Worm (Caenorhabditis elegans) whole organism, midembryonic: ENCODE measurements around the gene dvc-1.

Experiments
- T22C8.4 ChIP-seq: fragments of 200-800 bp; sonication (Bioruptor generic); IDR thresholded peaks from 2 replicates; pipeline ENCODE4 v1.3.6; 2022; ENCODE audit warnings: missing genetic modification characterization, missing compliant biosample characterization
- cog-1 ChIP-seq: sonication (generic microtip); optimal IDR thresholded peaks from 2 replicates; lab custom pipeline; 2016; ENCODE audit warnings: missing genetic modification characterization, missing compliant biosample characterization
- flt-1 ChIP-seq: fragments of 200-800 bp; sonication (Bioruptor generic); IDR thresholded peaks from 2 replicates; pipeline ENCODE4 v1.3.6; 2022; ENCODE audit warnings: missing genetic modification characterization, missing compliant biosample characterization
- klf-2 ChIP-seq: fragments of 200-800 bp; sonication (Bioruptor generic); conservative IDR thresholded peaks from 2 replicates; pipeline ENCODE4 v1.3.6; 2022; ENCODE audit warnings: missing genetic modification reagents, missing genetic modification characterization, missing compliant biosample characterization
- med-1 ChIP-seq: sonication (generic microtip); optimal IDR thresholded peaks from 2 replicates; lab custom pipeline; 2017; ENCODE audit warnings: missing genetic modification characterization, mild to moderate bottlenecking, missing compliant biosample characterization, antibody characterized with exemption, missing genetic modification reagents; ENCODE audit not compliant: insufficient read depth
- ref-1 ChIP-seq: fragments of 200-800 bp; sonication (Bioruptor generic); conservative IDR thresholded peaks from 2 replicates; pipeline ENCODE4 v1.3.6; 2022; ENCODE audit warnings: missing genetic modification reagents, missing genetic modification characterization, missing compliant biosample characterization
- tab-1 ChIP-seq: fragments of 200-800 bp; sonication (Bioruptor generic); IDR thresholded peaks from 2 replicates; pipeline ENCODE4 v1.3.6; 2022; ENCODE audit warnings: missing genetic modification characterization, missing compliant biosample characterization
- ztf-23 ChIP-seq: fragments of 200-800 bp; sonication (Bioruptor generic); IDR thresholded peaks from 2 replicates; pipeline ENCODE4 v1.3.6; 2022; ENCODE audit warnings: missing genetic modification reagents, missing genetic modification characterization, missing compliant biosample characterization
- ztf-29 ChIP-seq: fragments of 200-800 bp; sonication (Bioruptor generic); IDR thresholded peaks from 2 replicates; pipeline ENCODE4 v1.3.6; 2022; ENCODE audit warnings: missing genetic modification reagents, missing genetic modification characterization, missing compliant biosample characterization

dvc-1 gene

ce11 chrV:11220936-11221335 is 18.2 kb downstream of the dvc-1 start, which contains the start of gene T19B10.2:
T19B10.2 (plus strand) TSS chrV:11221302.
- no peak for TF ChIP-seq T22C8.4 (GFP tag; lab: Robert Waterston, UW)
- TF ChIP-seq ztf-23 (GFP tag; lab: Robert Waterston, UW) = no peak
- TF ChIP-seq cog-1 = no peak
- TF ChIP-seq ref-1 (GFP tag; lab: Robert Waterston, UW) = no peak
- TF ChIP-seq tab-1 = no peak
- TF ChIP-seq med-1 (GFP tag; lab: Kevin White, UChicago) = no peak
- no peak for TF ChIP-seq ztf-29 (GFP tag; lab: Robert Waterston, UW)
- TF ChIP-seq flt-1 (GFP tag; lab: Robert Waterston, UW) = no peak
- TF ChIP-seq klf-2 (GFP tag; lab: Robert Waterston, UW) = no peak

- TF ChIP-seq cog-1 (no peak), ztf-23 (GFP tag; lab: Robert Waterston, UW) (no peak), tab-1 (no peak), ref-1 (GFP tag; lab: Robert Waterston, UW) (no peak), T22C8.4 (GFP tag; lab: Robert Waterston, UW) (no peak), med-1 (GFP tag; lab: Kevin White, UChicago) (no peak), ztf-29 (GFP tag; lab: Robert Waterston, UW) (no peak), flt-1 (GFP tag; lab: Robert Waterston, UW) (no peak), klf-2 (GFP tag; lab: Robert Waterston, UW) (no peak)
These were observed 18.7 kb downstream of the dvc-1 start for ce11 chrV:11220415-11220814.

- TF ChIP-seq flt-1 (GFP tag; lab: Robert Waterston, UW) (no peak), tab-1 (no peak), med-1 (GFP tag; lab: Kevin White, UChicago) (no peak), T22C8.4 (GFP tag; lab: Robert Waterston, UW) (no peak), ztf-29 (GFP tag; lab: Robert Waterston, UW) (no peak), klf-2 (GFP tag; lab: Robert Waterston, UW) (no peak), cog-1 (no peak), ref-1 (GFP tag; lab: Robert Waterston, UW) (no peak), ztf-23 (GFP tag; lab: Robert Waterston, UW) (no peak)
These were observed 21.7 kb downstream of the dvc-1 start, which contains the start of gene cyp-29A2 for ce11 chrV:11217394-11217793. cyp-29A2 (plus strand) TSS chrV:11217583.

- TF ChIP-seq tab-1 (no peak), ztf-29 (GFP tag; lab: Robert Waterston, UW) (no peak), ref-1 (GFP tag; lab: Robert Waterston, UW) (no peak), flt-1 (GFP tag; lab: Robert Waterston, UW) (no peak), T22C8.4 (GFP tag; lab: Robert Waterston, UW) (no peak), klf-2 (GFP tag; lab: Robert Waterston, UW) (no peak), cog-1 (no peak), ztf-23 (GFP tag; lab: Robert Waterston, UW) (no peak), med-1 (GFP tag; lab: Kevin White, UChicago) (no peak)
These were observed 23.0 kb downstream of the dvc-1 start for ce11 chrV:11216137-11216536.

ce11 chrV:11214569-11214968 is 24.6 kb downstream of the dvc-1 start:
- TF ChIP-seq klf-2 (GFP tag; lab: Robert Waterston, UW) (no peak), flt-1 (GFP tag; lab: Robert Waterston, UW) (no peak), cog-1 (no peak), tab-1 (no peak), med-1 (GFP tag; lab: Kevin White, UChicago) (no peak), ztf-23 (GFP tag; lab: Robert Waterston, UW) (no peak), T22C8.4 (GFP tag; lab: Robert Waterston, UW) (no peak), ztf-29 (GFP tag; lab: Robert Waterston, UW) (no peak), ref-1 (GFP tag; lab: Robert Waterston, UW) (no peak)

- TF ChIP-seq ztf-23 (GFP tag; lab: Robert Waterston, UW) = no peak
- no peak for TF ChIP-seq T22C8.4 (GFP tag; lab: Robert Waterston, UW)
- TF ChIP-seq klf-2 (GFP tag; lab: Robert Waterston, UW) = no peak
- no peak for TF ChIP-seq ztf-29 (GFP tag; lab: Robert Waterston, UW)
- no peak for TF ChIP-seq ref-1 (GFP tag; lab: Robert Waterston, UW)
- TF ChIP-seq flt-1 (GFP tag; lab: Robert Waterston, UW) = no peak
- no peak for TF ChIP-seq med-1 (GFP tag; lab: Kevin White, UChicago)
- TF ChIP-seq tab-1 = no peak
- no peak for TF ChIP-seq cog-1
These were observed 27.8 kb downstream of the dvc-1 start for ce11 chrV:11211323-11211722.

- TF ChIP-seq ztf-29 (GFP tag; lab: Robert Waterston, UW) (no peak), klf-2 (GFP tag; lab: Robert Waterston, UW) (no peak), cog-1 (no peak), flt-1 (GFP tag; lab: Robert Waterston, UW) (no peak), T22C8.4 (GFP tag; lab: Robert Waterston, UW) (no peak), tab-1 (no peak), ztf-23 (GFP tag; lab: Robert Waterston, UW) (no peak), med-1 (GFP tag; lab: Kevin White, UChicago) (no peak), ref-1 (GFP tag; lab: Robert Waterston, UW) (no peak)
These were observed 29.5 kb downstream of the dvc-1 start for ce11 chrV:11209452-11210188.

ce11 chrV:11206467-11206866 is 32.7 kb downstream of the dvc-1 start:
- TF ChIP-seq T22C8.4 (GFP tag; lab: Robert Waterston, UW) (no peak), ref-1 (GFP tag; lab: Robert Waterston, UW) (no peak), flt-1 (GFP tag; lab: Robert Waterston, UW) (no peak), cog-1 (no peak), ztf-29 (GFP tag; lab: Robert Waterston, UW) (no peak), tab-1 (no peak), med-1 (GFP tag; lab: Kevin White, UChicago) (no peak), ztf-23 (GFP tag; lab: Robert Waterston, UW) (no peak), klf-2 (GFP tag; lab: Robert Waterston, UW) (no peak)

- no peak for TF ChIP-seq ref-1 (GFP tag; lab: Robert Waterston, UW)
- no peak for TF ChIP-seq flt-1 (GFP tag; lab: Robert Waterston, UW)
- no peak for TF ChIP-seq cog-1
- no peak for TF ChIP-seq ztf-23 (GFP tag; lab: Robert Waterston, UW)
- no peak for TF ChIP-seq T22C8.4 (GFP tag; lab: Robert Waterston, UW)
- no peak for TF ChIP-seq ztf-29 (GFP tag; lab: Robert Waterston, UW)
- no peak for TF ChIP-seq tab-1
- TF ChIP-seq med-1 (GFP tag; lab: Kevin White, UChicago) = no peak
- TF ChIP-seq klf-2 (GFP tag; lab: Robert Waterston, UW) = no peak
These were observed 34.7 kb downstream of the dvc-1 start for ce11 chrV:11204452-11204851.
